Worm (Caenorhabditis elegans): ENCODE measurements around the gene D2085.7.

DNA sequence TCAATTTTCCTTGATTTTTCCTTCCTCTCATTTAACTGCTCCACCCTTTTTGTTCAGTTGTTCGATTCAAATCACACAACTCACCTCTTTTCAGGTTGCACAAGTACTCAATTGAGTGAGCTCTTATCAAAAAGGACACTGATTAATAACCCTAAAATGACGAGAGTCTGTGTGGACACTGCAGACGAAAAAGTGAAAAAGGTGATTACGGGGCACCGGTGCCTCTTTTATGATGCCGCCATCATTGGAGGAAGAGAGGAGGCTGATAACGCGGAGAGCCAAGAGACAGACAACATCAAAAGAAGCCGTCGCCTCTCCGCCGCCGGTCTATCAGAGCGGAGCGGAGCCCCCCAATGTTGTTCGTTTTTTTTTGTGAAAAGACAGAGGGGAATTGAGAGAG lies 16.0 kb upstream of the D2085.7 start, which contains the start of gene sptf-2:
- TF ChIP-seq him-1 (tag; optimal IDR thresholded peaks at IDR 0.05) (no peak), W03F9.2 (tag; optimal IDR thresholded peaks at IDR 0.05) (no peak)
